Worm (Caenorhabditis elegans) whole organism, mixed stage, embryonic: ENCODE data around the gene Y53C12A.3.

Experiments used
- ces-1 ChIP-seq: fragments of 150-350 bp; optimal IDR thresholded peaks from 2 replicates; lab custom pipeline; 2014; ENCODE audit warnings: missing biosample characterization, missing genetic modification reagents, missing genetic modification characterization
- lin-13 ChIP-seq: fragments of 150-350 bp; optimal IDR thresholded peaks from 2 replicates; lab custom pipeline; 2014; ENCODE audit warnings: missing biosample characterization, missing genetic modification characterization
- mep-1 ChIP-seq: fragments of 150-350 bp; optimal IDR thresholded peaks from 2 replicates; lab custom pipeline; 2017; ENCODE audit warnings: missing biosample characterization, missing genetic modification reagents, missing genetic modification characterization, inconsistent platforms
- nhr-237 ChIP-seq: fragments of 150-350 bp; optimal IDR thresholded peaks from 2 replicates; lab custom pipeline; 2014; ENCODE audit warnings: missing biosample characterization, missing genetic modification characterization
- snpc-4 ChIP-seq: fragments of 150-350 bp; optimal IDR thresholded peaks from 2 replicates; lab custom pipeline; 2014; ENCODE audit warnings: missing biosample characterization, missing genetic modification characterization
- sptf-1 ChIP-seq: sonication (generic microtip); optimal IDR thresholded peaks from 2 replicates; lab custom pipeline; 2017; ENCODE audit warnings: mild to moderate bottlenecking, missing genetic modification characterization, moderate library complexity, missing compliant biosample characterization
- tbx-8 ChIP-seq: fragments of 200-800 bp; sonication (Bioruptor generic); optimal IDR thresholded peaks from 2 replicates; lab custom pipeline; 2018; ENCODE audit warnings: mild to moderate bottlenecking, missing genetic modification characterization, moderate library complexity, missing compliant biosample characterization

- TF ChIP-seq nhr-237 (tag; lab: Kevin White, UChicago) (no peak), tbx-8 (GFP tag; lab: Kevin White, UChicago) (no peak), sptf-1 (no peak), mep-1 (no peak), snpc-4 (no peak), ces-1 (GFP tag; lab: Kevin White, UChicago) (no peak), lin-13 (tag; lab: Kevin White, UChicago) (no peak)
Observed at ce11 chrII:9680493-9680892, 25.5 kb downstream of the Y53C12A.3 start, which contains the start of gene ZK1320.13.
